Fruit fly (Drosophila melanogaster) whole organism, wandering third instar larva: ENCODE measurements around the gene Ugt304A1.

ENCODE experiments used
- CG9705 ChIP-seq: fragments of 200-800 bp; sonication (Bioruptor generic); optimal IDR thresholded peaks from 2 replicates; lab custom pipeline; 2018; ENCODE audit warnings: missing biosample characterization, mild to moderate bottlenecking, missing genetic modification characterization
- Dfd ChIP-seq: fragments of >200 bp; optimal IDR thresholded peaks from 2 replicates; lab custom pipeline; 2017; ENCODE audit warnings: missing biosample characterization, missing genetic modification characterization
- Hr78 ChIP-seq: fragments of >200 bp; optimal IDR thresholded peaks from 2 replicates; lab custom pipeline; 2017; ENCODE audit warnings: missing biosample characterization, missing genetic modification characterization
- Hr83 ChIP-seq: fragments of 200-300 bp; sonication (Bioruptor generic); optimal IDR thresholded peaks from 2 replicates; lab custom pipeline; 2016; ENCODE audit warnings: missing biosample characterization, mild to moderate bottlenecking, missing genetic modification characterization, moderate library complexity; ENCODE audit not compliant: poor library complexity, severe bottlenecking
- OdsH ChIP-seq: fragments of 200-800 bp; sonication (Bioruptor generic); optimal IDR thresholded peaks from 2 replicates; lab custom pipeline; 2016; ENCODE audit warnings: missing biosample characterization, mild to moderate bottlenecking, missing genetic modification characterization
- ey ChIP-seq: fragments of 200-800 bp; sonication (Bioruptor generic); optimal IDR thresholded peaks from 2 replicates; lab custom pipeline; 2016; ENCODE audit warnings: missing biosample characterization, missing genetic modification characterization
- fru ChIP-seq: fragments of 200-800 bp; sonication (Bioruptor generic); optimal IDR thresholded peaks from 3 replicates; lab custom pipeline; 2016; ENCODE audit warnings: missing biosample characterization, mild to moderate bottlenecking, missing genetic modification characterization
- h ChIP-seq: fragments of 200-800 bp; sonication (Bioruptor generic); optimal IDR thresholded peaks from 3 replicates; lab custom pipeline; 2016; ENCODE audit warnings: missing biosample characterization, mild to moderate bottlenecking, missing genetic modification characterization
- jim ChIP-seq: fragments of 175-275, 200-325 bp; sonication (Bioruptor generic); optimal IDR thresholded peaks from 2 replicates; lab custom pipeline; 2016; ENCODE audit warnings: missing biosample characterization, mild to moderate bottlenecking, missing genetic modification characterization
- pan ChIP-seq: fragments of >200 bp; optimal IDR thresholded peaks from 2 replicates; lab custom pipeline; 2017
- rgr ChIP-seq: fragments of 200-800 bp; sonication (Bioruptor generic); optimal IDR thresholded peaks from 3 replicates; lab custom pipeline; 2016; ENCODE audit warnings: missing biosample characterization, mild to moderate bottlenecking, missing genetic modification characterization

- TF ChIP-seq OdsH (GFP tag; lab: Kevin White, UChicago) = peak; percentile 85
- peak; percentile 85 for TF ChIP-seq h
- TF ChIP-seq ey (GFP tag; lab: Kevin White, UChicago) = peak; percentile 69
- peak; percentile 76 for TF ChIP-seq fru
- no peak for TF ChIP-seq Hr83 (GFP tag; lab: Kevin White, UChicago)
- TF ChIP-seq Hr78 = no peak
- TF ChIP-seq rgr (GFP tag; lab: Kevin White, UChicago) = peak; percentile 86
- TF ChIP-seq Dfd = no peak
- TF ChIP-seq CG9705 (GFP tag; lab: Kevin White, UChicago) = no peak
- peak; percentile 61 for TF ChIP-seq pan (lab: Kevin White, UChicago)
- TF ChIP-seq jim (GFP tag; lab: Kevin White, UChicago) = no peak
These were observed 25.7 kb upstream of the Ugt304A1 start for dm6 chr3R:11200885-11201421.
